Worm (Caenorhabditis elegans) whole organism, L4 larva: ENCODE data around the gene srh-284.

Experiments used
- ama-1 ChIP-seq: fragments of 150-350 bp; optimal IDR thresholded peaks from 2 replicates; lab custom pipeline; 2014; ENCODE audit warnings: inconsistent platforms, mixed read lengths
- ceh-28 ChIP-seq: fragments of 150-350 bp; optimal IDR thresholded peaks from 2 replicates; lab custom pipeline; 2014; ENCODE audit warnings: missing biosample characterization, missing genetic modification reagents, missing genetic modification characterization
- ceh-62 ChIP-seq: sonication (generic microtip); optimal IDR thresholded peaks from 2 replicates; lab custom pipeline; 2017; ENCODE audit warnings: missing biosample characterization, missing genetic modification characterization
- dpl-1 ChIP-seq: fragments of 150-350 bp; optimal IDR thresholded peaks from 2 replicates; lab custom pipeline; 2014; ENCODE audit warnings: missing biosample characterization, missing genetic modification reagents, missing genetic modification characterization
- fkh-10 ChIP-seq: fragments of 150-350 bp; optimal IDR thresholded peaks from 2 replicates; lab custom pipeline; 2014; ENCODE audit warnings: missing biosample characterization, missing genetic modification reagents, missing genetic modification characterization
- mes-2 ChIP-seq: sonication (generic microtip); optimal IDR thresholded peaks from 2 replicates; lab custom pipeline; 2016; ENCODE audit warnings: missing genotype, mild to moderate bottlenecking, missing genetic modification characterization, missing compliant biosample characterization; ENCODE audit not compliant: poor library complexity, severe bottlenecking
- mxl-3 ChIP-seq: fragments of 200-800 bp; sonication (Bioruptor generic); optimal IDR thresholded peaks from 2 replicates; lab custom pipeline; 2018; ENCODE audit warnings: mild to moderate bottlenecking, missing genetic modification characterization, missing compliant biosample characterization
- nhr-237 ChIP-seq: sonication (generic microtip); optimal IDR thresholded peaks from 2 replicates; lab custom pipeline; 2017; ENCODE audit warnings: missing biosample characterization, missing genetic modification characterization
- nhr-25 ChIP-seq: sonication (generic microtip); optimal IDR thresholded peaks from 2 replicates; lab custom pipeline; 2017; ENCODE audit warnings: missing genetic modification characterization, mild to moderate bottlenecking, missing compliant biosample characterization, antibody characterized with exemption, moderate library complexity, borderline replicate concordance; ENCODE audit not compliant: insufficient read depth
- nhr-42 ChIP-seq: fragments of 200-800 bp; sonication (Bioruptor generic); IDR thresholded peaks from 2 replicates; pipeline ENCODE4 v1.3.6; 2022; ENCODE audit warnings: missing genetic modification characterization, missing compliant biosample characterization
- set-16 ChIP-seq: fragments of 200-800 bp; sonication (Bioruptor generic); IDR thresholded peaks from 2 replicates; pipeline ENCODE4 v1.3.6; 2022; ENCODE audit warnings: missing genetic modification reagents, missing genetic modification characterization, missing compliant biosample characterization
- skn-1 ChIP-seq: fragments of 150-350 bp; optimal IDR thresholded peaks from 2 replicates; lab custom pipeline; 2014; ENCODE audit warnings: missing biosample characterization, missing genetic modification characterization
- unc-62 ChIP-seq, 3 experiments: fragments of 150-350 bp in 1 of 3; sonication (generic microtip); optimal IDR thresholded peaks in 2 of 3; peaks in 1 of 3; 1 replicate in 1 of 3; 2 replicates in 2 of 3; lab custom pipeline; 2014 to 2017; ENCODE audit warnings: missing biosample characterization in 3 of 3, missing genetic modification characterization in 3 of 3, missing genetic modification reagents in 3 of 3, missing genotype in 1 of 3

DNA sequence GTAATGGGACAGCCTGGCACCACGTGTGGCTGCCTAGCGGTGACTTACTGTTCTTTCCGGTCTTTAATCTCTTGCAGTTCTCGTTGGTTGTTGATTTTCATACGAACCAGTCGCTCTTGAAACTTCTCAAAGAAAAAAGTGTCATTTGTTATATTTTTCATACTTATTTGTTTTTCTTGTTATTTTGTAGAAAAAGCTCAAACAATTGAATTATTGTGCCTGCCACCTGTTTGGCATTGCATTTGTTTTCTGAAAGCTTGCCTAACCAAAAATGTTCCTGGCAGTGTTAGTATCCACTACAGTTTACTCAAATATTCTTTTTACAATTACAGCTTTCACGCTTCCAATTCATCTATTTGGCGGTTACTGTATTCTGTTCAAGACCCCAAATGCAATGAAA is 2.3 kb upstream of the srh-284 start, which contains the start of the genes C47A10.16 and srh-283:
- TF ChIP-seq nhr-42 (GFP tag; lab: Robert Waterston, UW) (no peak), set-16 (GFP tag; lab: Robert Waterston, UW) (no peak), mes-2 (tag; lab: Kevin White, UChicago) (no peak), ama-1 (no peak), fkh-10 (GFP tag; lab: Kevin White, UChicago) (no peak), ceh-62 (tag; lab: Kevin White, UChicago) (no peak), ceh-28 (tag; lab: Kevin White, UChicago) (no peak), nhr-237 (tag; lab: Kevin White, UChicago) (no peak), unc-62 (GFP tag; optimal IDR thresholded peaks at IDR 0.05 in 1 of 2; lab: Kevin White, UChicago) (no peak), unc-62 (tag; optimal IDR thresholded peaks at IDR 0.05; lab: Kevin White, UChicago) (no peak), dpl-1 (GFP tag; lab: Kevin White, UChicago) (no peak), mxl-3 (no peak), nhr-25 (tag; lab: Kevin White, UChicago) (no peak), skn-1 (tag; lab: Kevin White, UChicago) (no peak)
